Worm (Caenorhabditis elegans): Measurements from ENCODE around the gene dsh-1.

dsh-1 gene

DNA sequence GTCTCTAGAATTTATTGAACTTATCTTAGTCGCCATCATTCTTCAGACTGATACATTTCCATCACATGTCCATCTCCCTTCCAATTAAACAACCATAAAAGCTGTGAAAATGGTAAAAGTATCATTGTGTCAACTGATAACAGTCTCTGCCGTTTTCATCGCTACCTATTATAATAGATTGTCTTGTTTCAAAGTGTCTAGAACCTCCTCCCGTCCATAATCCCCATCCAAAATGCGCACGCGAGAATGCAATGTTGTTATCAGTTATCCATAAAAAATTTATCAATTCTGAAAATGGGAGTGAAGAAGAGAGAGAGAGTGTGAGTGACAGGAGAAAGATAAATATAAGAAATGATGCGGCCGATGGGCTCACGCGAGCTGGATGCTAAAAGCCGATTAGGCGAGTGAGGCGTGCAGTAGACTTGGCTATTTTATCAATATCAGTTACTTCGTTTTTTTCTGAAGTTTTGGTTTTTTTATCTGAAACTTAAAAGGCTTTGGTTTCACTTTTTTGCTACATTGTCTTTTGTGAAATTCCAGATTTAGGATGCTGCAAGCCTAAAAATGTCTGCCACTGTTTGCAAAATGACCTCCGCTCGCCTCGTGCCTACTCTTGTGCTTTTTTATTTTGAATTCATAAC lies 23.1 kb downstream of the dsh-1 start:
- TF ChIP-seq tra-4 (tag; optimal IDR thresholded peaks at IDR 0.05) (no peak), tbx-11 (GFP tag; IDR thresholded peaks at IDR 0.05) (no peak), ceh-13 (GFP tag; optimal IDR thresholded peaks at IDR 0.05) (no peak), pes-1 (GFP tag; IDR thresholded peaks at IDR 0.05) (no peak), ceh-36 (tag; optimal IDR thresholded peaks at IDR 0.05) (no peak), scrt-1 (GFP tag; IDR thresholded peaks at IDR 0.05) (no peak), hmbx-1 (tag; optimal IDR thresholded peaks at IDR 0.05) (no peak), ets-7 (tag; optimal IDR thresholded peaks at IDR 0.05) (no peak), aly-1 (tag; optimal IDR thresholded peaks at IDR 0.05) (no peak), ama-1 (optimal IDR thresholded peaks at IDR 0.05) (no peak)

DNA sequence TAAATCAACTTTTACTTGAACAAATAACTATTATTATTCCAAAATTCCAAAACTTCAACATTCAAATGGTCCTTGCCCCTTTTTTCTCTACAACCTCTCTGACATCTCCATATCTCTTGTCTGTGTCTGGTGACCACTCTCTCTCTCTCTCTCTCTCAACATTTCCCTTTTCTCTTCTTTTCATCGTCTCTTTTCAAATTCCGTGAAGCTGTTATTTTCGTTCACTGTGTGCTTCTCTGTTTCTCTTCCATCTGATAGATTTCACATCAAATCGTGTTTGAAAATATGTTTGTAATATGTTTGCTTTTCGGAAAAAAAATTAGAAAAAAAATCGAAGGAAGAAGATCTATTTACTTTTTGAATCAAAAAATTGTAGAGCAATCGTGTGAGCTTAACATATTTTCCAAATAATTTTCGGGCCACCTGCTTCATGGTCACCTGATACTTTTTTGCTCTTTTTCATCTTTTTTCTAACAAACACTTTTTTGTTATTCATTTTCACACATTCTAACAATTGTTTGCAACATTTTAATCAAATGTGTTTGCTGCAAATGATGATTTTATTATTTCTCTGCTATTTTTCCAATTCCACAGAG lies 24.1 kb downstream of the dsh-1 start:
- no peak for TF ChIP-seq ceh-36 (tag; optimal IDR thresholded peaks at IDR 0.05)
- TF ChIP-seq ceh-13 (GFP tag; optimal IDR thresholded peaks at IDR 0.05): no peak
- TF ChIP-seq hmbx-1 (tag; optimal IDR thresholded peaks at IDR 0.05): no peak
- no peak for TF ChIP-seq ets-7 (tag; optimal IDR thresholded peaks at IDR 0.05)
- no peak for TF ChIP-seq tra-4 (tag; optimal IDR thresholded peaks at IDR 0.05)
- TF ChIP-seq sea-1 (GFP tag; conservative IDR thresholded peaks at IDR 0.05): no peak
- no peak for TF ChIP-seq flt-1 (GFP tag; IDR thresholded peaks at IDR 0.05)
- no peak for TF ChIP-seq tbx-37 (GFP tag; conservative IDR thresholded peaks at IDR 0.05)
- no peak for TF ChIP-seq pes-1 (GFP tag; IDR thresholded peaks at IDR 0.05)
- TF ChIP-seq B0310.2 (tag; optimal IDR thresholded peaks at IDR 0.05): no peak
- TF ChIP-seq scrt-1 (GFP tag; IDR thresholded peaks at IDR 0.05): no peak
- no peak for TF ChIP-seq tbx-11 (GFP tag; IDR thresholded peaks at IDR 0.05)
- no peak for TF ChIP-seq F13C5.2 (tag; optimal IDR thresholded peaks at IDR 0.05)
- TF ChIP-seq hnd-1 (tag; optimal IDR thresholded peaks at IDR 0.05): no peak
- TF ChIP-seq aly-1 (tag; optimal IDR thresholded peaks at IDR 0.05): no peak

DNA sequence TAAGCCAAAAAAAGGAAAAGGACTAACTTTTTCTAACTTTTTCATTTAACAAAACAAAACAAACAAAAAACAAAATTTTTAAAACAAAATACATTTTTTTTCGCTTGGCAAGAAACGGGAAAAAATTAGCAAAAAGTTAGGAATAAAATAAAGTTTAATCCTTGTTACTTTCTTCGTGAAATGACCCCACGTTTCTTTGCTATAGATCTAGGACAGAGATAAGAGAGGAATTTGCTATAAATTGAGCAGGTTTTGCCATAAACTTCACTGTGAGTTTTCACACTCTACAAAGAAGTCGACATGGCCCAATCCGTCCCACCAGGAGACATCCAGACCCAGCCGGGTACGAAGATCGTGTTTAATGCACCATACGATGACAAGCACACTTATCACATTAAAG lies 25.7 kb downstream of the dsh-1 start, which contains the start of gene msp-50:
Gene msp-50, plus strand, starts transcription at position 301 of the 400 bp plus-strand sequence.
- TF ChIP-seq aly-1 (tag; optimal IDR thresholded peaks at IDR 0.05): no peak
- TF ChIP-seq pes-1 (GFP tag; IDR thresholded peaks at IDR 0.05): no peak
- TF ChIP-seq tra-4 (tag; optimal IDR thresholded peaks at IDR 0.05): no peak
- no peak for TF ChIP-seq ceh-13 (GFP tag; optimal IDR thresholded peaks at IDR 0.05)
- no peak for TF ChIP-seq F13C5.2 (tag; optimal IDR thresholded peaks at IDR 0.05)
- TF ChIP-seq B0310.2 (tag; optimal IDR thresholded peaks at IDR 0.05): no peak
- no peak for TF ChIP-seq hmg-4 (GFP tag; optimal IDR thresholded peaks at IDR 0.05)
- no peak for TF ChIP-seq ceh-36 (tag; optimal IDR thresholded peaks at IDR 0.05)
- TF ChIP-seq ets-7 (tag; optimal IDR thresholded peaks at IDR 0.05): no peak
- TF ChIP-seq hmbx-1 (tag; optimal IDR thresholded peaks at IDR 0.05): no peak
- no peak for TF ChIP-seq scrt-1 (GFP tag; IDR thresholded peaks at IDR 0.05)

DNA sequence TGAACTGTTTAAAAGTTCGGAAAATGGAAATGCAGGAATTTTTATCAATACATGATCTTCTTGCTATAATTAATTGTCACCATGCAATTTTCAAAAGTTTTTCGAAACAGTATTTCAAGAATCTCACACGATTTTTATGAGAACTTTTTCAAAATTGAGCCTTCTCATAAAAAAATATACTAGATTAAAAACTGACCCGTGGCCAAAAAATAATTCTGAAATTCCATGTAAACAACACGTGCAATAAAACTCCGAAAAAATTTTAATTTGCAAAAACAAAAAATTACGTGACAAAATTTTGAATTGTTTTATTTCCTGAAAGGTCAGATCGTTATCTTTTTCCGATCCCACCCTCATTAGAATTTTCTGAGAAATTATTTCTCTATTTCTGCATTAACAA lies 29.7 kb downstream of the dsh-1 start, which contains the start of gene C34F11.5:
Gene C34F11.5, plus strand, starts transcription at position 301 of the 400 bp plus-strand sequence.
- TF ChIP-seq hmg-4 (GFP tag; optimal IDR thresholded peaks at IDR 0.05): no peak
- TF ChIP-seq ets-7 (tag; optimal IDR thresholded peaks at IDR 0.05): no peak
- TF ChIP-seq ceh-36 (tag; optimal IDR thresholded peaks at IDR 0.05): no peak

DNA sequence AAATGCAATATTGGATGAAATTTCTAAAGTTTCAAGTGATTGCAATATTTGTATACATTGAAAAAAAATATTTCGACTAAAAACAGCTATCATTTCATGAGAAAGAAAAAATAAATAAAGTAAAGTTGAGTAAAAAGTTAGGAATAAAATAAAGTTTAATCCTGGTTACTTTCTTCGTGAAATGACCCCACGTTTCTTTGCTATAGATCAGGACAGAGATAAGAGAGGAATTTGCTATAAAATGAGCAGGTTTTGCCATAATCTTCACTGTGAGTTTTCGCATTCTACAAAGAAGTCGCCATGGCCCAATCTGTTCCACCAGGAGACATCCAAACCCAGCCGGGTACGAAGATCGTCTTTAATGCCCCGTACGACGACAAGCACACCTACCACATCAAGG lies 31.1 kb downstream of the dsh-1 start, which contains the start of gene msp-49:
Gene msp-49, plus strand, starts transcription at position 301 of the 400 bp plus-strand sequence.
- TF ChIP-seq hmg-4 (GFP tag; optimal IDR thresholded peaks at IDR 0.05) (no peak), hmbx-1 (tag; optimal IDR thresholded peaks at IDR 0.05) (no peak), ama-1 (optimal IDR thresholded peaks at IDR 0.05) (no peak), F13C5.2 (tag; optimal IDR thresholded peaks at IDR 0.05) (no peak), tra-4 (tag; optimal IDR thresholded peaks at IDR 0.05) (no peak), tbx-11 (GFP tag; IDR thresholded peaks at IDR 0.05) (no peak), tbx-37 (GFP tag; conservative IDR thresholded peaks at IDR 0.05) (no peak), ceh-13 (GFP tag; optimal IDR thresholded peaks at IDR 0.05) (no peak)

DNA sequence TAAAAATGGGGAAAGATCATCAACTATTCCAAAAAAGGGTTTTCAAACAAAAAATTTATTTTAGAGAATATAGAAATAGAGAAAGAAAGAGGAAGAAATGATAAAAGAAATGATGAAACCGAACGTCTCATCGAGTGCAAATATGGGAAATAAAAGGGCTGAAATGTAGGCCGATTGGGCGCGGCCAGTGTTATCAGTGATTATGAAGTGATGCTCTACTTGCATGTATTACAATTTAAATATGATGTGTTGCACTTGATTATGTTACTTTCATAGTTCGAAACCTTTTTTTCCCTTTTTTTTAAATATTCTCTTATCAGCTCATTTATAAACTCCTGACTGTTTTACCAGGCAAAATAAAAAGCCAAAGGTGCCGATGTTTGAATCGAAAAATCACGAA lies 33.4 kb downstream of the dsh-1 start:
- TF ChIP-seq sea-1 (GFP tag; conservative IDR thresholded peaks at IDR 0.05) (no peak), tbx-11 (GFP tag; IDR thresholded peaks at IDR 0.05) (no peak), hmg-4 (GFP tag; optimal IDR thresholded peaks at IDR 0.05) (no peak), flt-1 (GFP tag; IDR thresholded peaks at IDR 0.05) (no peak), aly-1 (tag; optimal IDR thresholded peaks at IDR 0.05) (no peak), tbx-37 (GFP tag; conservative IDR thresholded peaks at IDR 0.05) (no peak), pes-1 (GFP tag; IDR thresholded peaks at IDR 0.05) (no peak), B0310.2 (tag; optimal IDR thresholded peaks at IDR 0.05) (no peak), F13C5.2 (tag; optimal IDR thresholded peaks at IDR 0.05) (no peak), hmbx-1 (tag; optimal IDR thresholded peaks at IDR 0.05) (no peak), ets-7 (tag; optimal IDR thresholded peaks at IDR 0.05) (no peak), hnd-1 (tag; optimal IDR thresholded peaks at IDR 0.05) (no peak), ama-1 (optimal IDR thresholded peaks at IDR 0.05) (no peak), ceh-13 (GFP tag; optimal IDR thresholded peaks at IDR 0.05) (no peak), tra-4 (tag; optimal IDR thresholded peaks at IDR 0.05) (no peak), scrt-1 (GFP tag; IDR thresholded peaks at IDR 0.05) (no peak), ceh-36 (tag; optimal IDR thresholded peaks at IDR 0.05) (no peak)

DNA sequence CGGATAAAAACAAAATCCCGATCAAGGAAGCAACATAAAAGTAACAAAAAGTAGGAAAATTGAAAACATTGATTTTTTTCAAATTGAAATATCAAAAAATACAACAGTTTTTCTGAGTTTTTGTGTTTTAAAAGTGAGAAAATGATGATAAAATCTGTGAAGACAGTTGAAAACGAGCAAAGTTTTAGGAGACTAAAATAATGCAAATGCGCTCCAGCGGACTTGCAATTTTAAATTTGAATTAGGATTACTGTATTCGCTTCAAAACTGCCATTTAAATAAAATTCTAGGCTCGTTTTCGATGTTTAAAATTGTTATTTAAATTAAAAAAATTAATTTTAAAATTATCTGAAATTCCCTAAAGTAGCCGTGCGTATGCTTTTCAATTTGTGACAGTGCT lies 37.2 kb downstream of the dsh-1 start:
- TF ChIP-seq hmg-4 (GFP tag; optimal IDR thresholded peaks at IDR 0.05) (no peak), flt-1 (GFP tag; IDR thresholded peaks at IDR 0.05) (no peak), tra-4 (tag; optimal IDR thresholded peaks at IDR 0.05) (no peak), pes-1 (GFP tag; IDR thresholded peaks at IDR 0.05) (no peak), hnd-1 (tag; optimal IDR thresholded peaks at IDR 0.05) (no peak), aly-1 (tag; optimal IDR thresholded peaks at IDR 0.05) (no peak), ets-7 (tag; optimal IDR thresholded peaks at IDR 0.05) (no peak), ama-1 (optimal IDR thresholded peaks at IDR 0.05) (no peak), scrt-1 (GFP tag; IDR thresholded peaks at IDR 0.05) (no peak), ceh-36 (tag; optimal IDR thresholded peaks at IDR 0.05) (no peak), hmbx-1 (tag; optimal IDR thresholded peaks at IDR 0.05) (no peak)

Measured in whole organism, early embryonic.